Worm (Caenorhabditis elegans) whole organism, young adult: Measurements from ENCODE around the gene C25H3.17.

Experiments used
- B0019.2 ChIP-seq: fragments of 200-800 bp; sonication (Bioruptor generic); conservative IDR thresholded peaks from 2 replicates; pipeline ENCODE4 v1.3.6; 2022; ENCODE audit warnings: missing genetic modification reagents, missing genetic modification characterization, missing compliant biosample characterization
- F10E7.11 ChIP-seq: sonication (generic microtip); optimal IDR thresholded peaks from 2 replicates; lab custom pipeline; 2017; ENCODE audit warnings: mild to moderate bottlenecking, missing genetic modification characterization, moderate library complexity, missing compliant biosample characterization
- F37B4.10 ChIP-seq: fragments of 200-800 bp; sonication (Bioruptor generic); IDR thresholded peaks from 2 replicates; pipeline ENCODE4 v1.3.6; 2022; ENCODE audit warnings: missing genetic modification characterization, missing compliant biosample characterization
- F39B2.1 ChIP-seq: fragments of 200-800 bp; sonication (Bioruptor generic); IDR thresholded peaks from 2 replicates; pipeline ENCODE4 v1.3.6; 2022; ENCODE audit warnings: missing genetic modification reagents, missing genetic modification characterization, missing compliant biosample characterization
- F49E8.2 ChIP-seq: sonication (generic microtip); optimal IDR thresholded peaks from 3 replicates; lab custom pipeline; 2017; ENCODE audit warnings: missing genetic modification characterization, mild to moderate bottlenecking, missing compliant biosample characterization, antibody characterized with exemption, moderate library complexity; ENCODE audit not compliant: insufficient read depth
- F55B11.4 ChIP-seq: sonication (generic microtip); optimal IDR thresholded peaks from 2 replicates; lab custom pipeline; 2016; ENCODE audit warnings: missing compliant biosample characterization, missing genetic modification characterization, borderline replicate concordance; ENCODE audit not compliant: insufficient read depth
- F57A8.1 ChIP-seq: fragments of 200-800 bp; sonication (Bioruptor generic); optimal IDR thresholded peaks from 2 replicates; lab custom pipeline; 2018; ENCODE audit warnings: mild to moderate bottlenecking, missing genetic modification characterization, moderate library complexity, missing compliant biosample characterization
- K11D2.4 ChIP-seq: fragments of 200-800 bp; sonication (Bioruptor generic); IDR thresholded peaks from 2 replicates; pipeline ENCODE4 v1.3.6; 2022; ENCODE audit warnings: missing genetic modification reagents, missing genetic modification characterization, missing compliant biosample characterization
- Y53F4B.3 ChIP-seq: fragments of 200-800 bp; sonication (Bioruptor generic); IDR thresholded peaks from 2 replicates; pipeline ENCODE4 v1.3.6; 2022; ENCODE audit warnings: missing genetic modification reagents, missing genetic modification characterization, missing compliant biosample characterization
- ZK185.1 ChIP-seq: sonication (generic microtip); optimal IDR thresholded peaks from 2 replicates; lab custom pipeline; 2016; ENCODE audit warnings: mild to moderate bottlenecking, missing genetic modification characterization, missing compliant biosample characterization; ENCODE audit not compliant: poor library complexity, severe bottlenecking
- akir-1 ChIP-seq: fragments of 200-800 bp; sonication (Bioruptor generic); optimal IDR thresholded peaks from 2 replicates; lab custom pipeline; 2018; ENCODE audit warnings: mild to moderate bottlenecking, missing genetic modification characterization, moderate library complexity, missing compliant biosample characterization
- atf-7 ChIP-seq: sonication (generic microtip); optimal IDR thresholded peaks from 2 replicates; lab custom pipeline; 2017; ENCODE audit warnings: mild to moderate bottlenecking, missing genetic modification characterization, missing compliant biosample characterization
- athp-1 ChIP-seq: sonication (generic microtip); optimal IDR thresholded peaks from 2 replicates; lab custom pipeline; 2017; ENCODE audit warnings: mild to moderate bottlenecking, missing genetic modification characterization, missing compliant biosample characterization
- attf-6 ChIP-seq: fragments of 200-800 bp; sonication (Bioruptor generic); IDR thresholded peaks from 2 replicates; pipeline ENCODE4 v1.3.6; 2022; ENCODE audit warnings: missing genetic modification reagents, missing genetic modification characterization, missing compliant biosample characterization
- bed-2 ChIP-seq: fragments of 200-800 bp; sonication (Bioruptor generic); IDR thresholded peaks from 2 replicates; pipeline ENCODE4 v1.3.6; 2022; ENCODE audit warnings: missing genetic modification reagents, missing genetic modification characterization, missing compliant biosample characterization
- cebp-2 ChIP-seq: fragments of 200-800 bp; sonication (Bioruptor generic); IDR thresholded peaks from 2 replicates; pipeline ENCODE4 v1.3.6; 2022; ENCODE audit warnings: missing genetic modification characterization, missing compliant biosample characterization
- ceh-27 ChIP-seq: fragments of 200-800 bp; sonication (Bioruptor generic); optimal IDR thresholded peaks from 2 replicates; lab custom pipeline; 2018; ENCODE audit warnings: mild to moderate bottlenecking, missing genetic modification characterization, moderate library complexity, missing compliant biosample characterization
- ceh-40 ChIP-seq: fragments of 200-800 bp; sonication (Bioruptor generic); IDR thresholded peaks from 2 replicates; pipeline ENCODE4 v1.3.6; 2022; ENCODE audit warnings: missing genetic modification characterization, missing compliant biosample characterization
- ceh-79 ChIP-seq: sonication (generic microtip); optimal IDR thresholded peaks from 2 replicates; lab custom pipeline; 2017; ENCODE audit warnings: mild to moderate bottlenecking, missing genetic modification characterization, missing compliant biosample characterization
- ceh-91 ChIP-seq: fragments of 200-800 bp; sonication (Bioruptor generic); IDR thresholded peaks from 2 replicates; pipeline ENCODE4 v1.3.6; 2022; ENCODE audit warnings: missing genetic modification reagents, missing genetic modification characterization, missing compliant biosample characterization
- die-1 ChIP-seq: sonication (generic microtip); optimal IDR thresholded peaks from 2 replicates; lab custom pipeline; 2016; ENCODE audit warnings: missing genotype, mild to moderate bottlenecking, missing genetic modification characterization, missing compliant biosample characterization
- dox-1 ChIP-seq: fragments of 200-800 bp; sonication (Bioruptor generic); IDR thresholded peaks from 2 replicates; pipeline ENCODE4 v1.3.6; 2022; ENCODE audit warnings: missing genetic modification reagents, missing genetic modification characterization, missing compliant biosample characterization
- dpl-1 ChIP-seq: fragments of 150-350 bp; optimal IDR thresholded peaks from 2 replicates; lab custom pipeline; 2014; ENCODE audit warnings: missing biosample characterization, missing genetic modification reagents, missing genetic modification characterization
- egl-18 ChIP-seq: fragments of 200-800 bp; sonication (Bioruptor generic); IDR thresholded peaks from 2 replicates; pipeline ENCODE4 v1.3.6; 2022; ENCODE audit warnings: missing genetic modification reagents, missing genetic modification characterization, missing compliant biosample characterization
- ekl-4 ChIP-seq: fragments of 200-800 bp; sonication (Bioruptor generic); IDR thresholded peaks from 2 replicates; pipeline ENCODE4 v1.3.6; 2022; ENCODE audit warnings: missing genetic modification reagents, missing genetic modification characterization, missing compliant biosample characterization
- fkh-3 ChIP-seq: sonication (generic microtip); optimal IDR thresholded peaks from 2 replicates; lab custom pipeline; 2016; ENCODE audit warnings: mild to moderate bottlenecking, missing genetic modification characterization, missing compliant biosample characterization
- him-1 ChIP-seq: sonication (generic microtip); optimal IDR thresholded peaks from 2 replicates; lab custom pipeline; 2016; ENCODE audit warnings: missing genotype, missing genetic modification reagents, missing genetic modification characterization, missing compliant biosample characterization
- hlh-12 ChIP-seq: sonication (generic microtip); optimal IDR thresholded peaks from 2 replicates; lab custom pipeline; 2016; ENCODE audit warnings: missing genetic modification characterization, missing compliant biosample characterization
- let-607 ChIP-seq, 2 experiments: fragments of 200-800 bp in 1 of 2; sonication (Bioruptor generic) in 1 of 2; sonication (generic microtip) in 1 of 2; optimal IDR thresholded peaks; 2 replicates each; lab custom pipeline; 2016 to 2018; ENCODE audit warnings: mild to moderate bottlenecking in 2 of 2, missing compliant biosample characterization in 2 of 2, missing genetic modification characterization in 2 of 2, moderate library complexity in 2 of 2, missing genotype in 1 of 2
- lin-26 ChIP-seq: fragments of 200-800 bp; sonication (Bioruptor generic); IDR thresholded peaks from 2 replicates; pipeline ENCODE4 v1.3.6; 2022; ENCODE audit warnings: missing genetic modification reagents, missing genetic modification characterization, missing compliant biosample characterization
- lin-35 ChIP-seq, 3 experiments: fragments of 150-350 bp in 2 of 3; sonication (generic microtip) in 1 of 3; optimal IDR thresholded peaks; 2 replicates each; lab custom pipeline; 2014 to 2018; ENCODE audit warnings: missing biosample characterization in 3 of 3, missing genetic modification characterization in 3 of 3, missing genetic modification reagents in 3 of 3
- lin-40 ChIP-seq: sonication (generic microtip); optimal IDR thresholded peaks from 2 replicates; lab custom pipeline; 2016; ENCODE audit warnings: missing genetic modification characterization, mild to moderate bottlenecking, missing compliant biosample characterization, missing genotype, missing genetic modification reagents
- lsl-1 ChIP-seq: fragments of 200-800 bp; sonication (Bioruptor generic); optimal IDR thresholded peaks from 2 replicates; lab custom pipeline; 2018; ENCODE audit warnings: mild to moderate bottlenecking, missing genetic modification characterization, moderate library complexity, missing compliant biosample characterization
- madf-3 ChIP-seq: fragments of 200-800 bp; sonication (Bioruptor generic); IDR thresholded peaks from 2 replicates; pipeline ENCODE4 v1.3.6; 2022; ENCODE audit warnings: missing genetic modification reagents, missing genetic modification characterization, missing compliant biosample characterization
- madf-6 ChIP-seq: fragments of 200-800 bp; sonication (Bioruptor generic); IDR thresholded peaks from 2 replicates; pipeline ENCODE4 v1.3.6; 2022; ENCODE audit warnings: missing genetic modification reagents, missing genetic modification characterization, missing compliant biosample characterization
- madf-8 ChIP-seq: fragments of 200-800 bp; sonication (Bioruptor generic); conservative IDR thresholded peaks from 2 replicates; pipeline ENCODE4 v1.3.6; 2022; ENCODE audit warnings: missing genetic modification reagents, missing genetic modification characterization, missing compliant biosample characterization
- nfya-1 ChIP-seq: sonication (generic microtip); optimal IDR thresholded peaks from 2 replicates; lab custom pipeline; 2017; ENCODE audit warnings: antibody characterized with exemption, missing compliant biosample characterization, missing genetic modification characterization, borderline replicate concordance; ENCODE audit not compliant: insufficient read depth
- nhr-27 ChIP-seq: fragments of 200-800 bp; sonication (Bioruptor generic); optimal IDR thresholded peaks from 2 replicates; lab custom pipeline; 2018; ENCODE audit warnings: mild to moderate bottlenecking, missing genetic modification characterization, moderate library complexity, missing compliant biosample characterization
- repo-1 ChIP-seq: sonication (generic microtip); optimal IDR thresholded peaks from 2 replicates; lab custom pipeline; 2017; ENCODE audit warnings: mild to moderate bottlenecking, missing genetic modification characterization, missing compliant biosample characterization
- sdz-38 ChIP-seq: sonication (generic microtip); optimal IDR thresholded peaks from 2 replicates; lab custom pipeline; 2016; ENCODE audit warnings: missing genotype, missing genetic modification characterization, missing compliant biosample characterization
- snpc-4 ChIP-seq, 5 experiments: fragments of 150-350 bp in 1 of 5; sonication (generic microtip) in 4 of 5; optimal IDR thresholded peaks; 2 replicates each; lab custom pipeline; 2014 to 2018; ENCODE audit warnings: missing genetic modification characterization in 5 of 5, missing biosample characterization in 3 of 5, antibody characterized with exemption in 2 of 5, mild to moderate bottlenecking in 2 of 5, missing compliant biosample characterization in 2 of 5, missing genotype in 2 of 5, moderate library complexity in 2 of 5, missing genetic modification reagents in 1 of 5
- tbp1 ChIP-seq: fragments of 200-800 bp; sonication (Bioruptor generic); optimal IDR thresholded peaks from 2 replicates; lab custom pipeline; 2018; ENCODE audit warnings: mild to moderate bottlenecking, missing genetic modification characterization, missing compliant biosample characterization
- zfh-2 ChIP-seq: fragments of 200-800 bp; sonication (Bioruptor generic); conservative IDR thresholded peaks from 2 replicates; pipeline ENCODE4 v1.3.6; 2022; ENCODE audit warnings: missing genetic modification reagents, missing genetic modification characterization, missing compliant biosample characterization
- zim-3 ChIP-seq: sonication (generic microtip); optimal IDR thresholded peaks from 2 replicates; lab custom pipeline; 2017; ENCODE audit warnings: mild to moderate bottlenecking, missing genetic modification characterization, moderate library complexity, missing compliant biosample characterization

C25H3.17 gene

ce11 chrII:5661735-5662177 lies 7.7 kb downstream of the C25H3.17 start (continued):
- TF ChIP-seq lin-26 (GFP tag; lab: Robert Waterston, UW) (peak; percentile 85), ekl-4 (peak; percentile 98), nhr-27 (tag; lab: Kevin White, UChicago) (peak; percentile 98), dox-1 (peak; percentile 87; the same call in 1 of the 2 replicates), egl-18 (peak; percentile 93), lin-40 (tag; lab: Kevin White, UChicago) (peak; percentile 88), dpl-1 (GFP tag; lab: Kevin White, UChicago) (no peak), zfh-2 (GFP tag; lab: Robert Waterston, UW) (peak; percentile 98), athp-1 (tag; lab: Kevin White, UChicago) (peak; percentile 99), attf-6 (GFP tag; lab: Robert Waterston, UW) (peak; percentile 92), let-607 (tag; optimal IDR thresholded peaks at IDR 0.05; lab: Kevin White, UChicago) (peak; percentile 82 to 88), madf-3 (GFP tag; lab: Robert Waterston, UW) (peak; percentile 97), ceh-27 (GFP tag; lab: Kevin White, UChicago) (peak; percentile 88), hlh-12 (tag; lab: Kevin White, UChicago) (no peak), lsl-1 (GFP tag; lab: Kevin White, UChicago) (no peak), akir-1 (GFP tag; lab: Kevin White, UChicago) (peak; percentile 78), nfya-1 (tag; lab: Kevin White, UChicago) (no peak), sdz-38 (tag; lab: Kevin White, UChicago) (no peak), bed-2 (GFP tag; lab: Robert Waterston, UW) (peak; percentile 72; the same call in 1 of the 2 replicates), ceh-79 (tag; lab: Kevin White, UChicago) (peak; percentile 99), madf-6 (peak; percentile 91), atf-7 (tag; lab: Kevin White, UChicago) (peak; percentile 97), ZK185.1 (peak; percentile 74), Y53F4B.3 (GFP tag; lab: Robert Waterston, UW) (peak; percentile 31; the same call in 1 of the 2 replicates), ceh-91 (peak; percentile 73), F49E8.2 (peak; percentile 33), B0019.2 (GFP tag; lab: Robert Waterston, UW) (peak; percentile 67), F39B2.1 (GFP tag; lab: Robert Waterston, UW) (peak; percentile 90), cebp-2 (GFP tag; lab: Robert Waterston, UW) (peak; percentile 100), zim-3 (tag; lab: Kevin White, UChicago) (peak; percentile 99)

ce11 chrII:5660736-5661734 lies 8.4 kb downstream of the C25H3.17 start, which contains the start of the genes ift-43 and mdt-26:
ift-43 (minus strand) TSS chrII:5660786.
mdt-26 (plus strand) TSS chrII:5661181.
- peak; percentile 65 for TF ChIP-seq repo-1
- peak; percentile 76 for TF ChIP-seq tbp1 (GFP tag; lab: Kevin White, UChicago)
- peak; percentile 80 for TF ChIP-seq F57A8.1 (GFP tag; lab: Kevin White, UChicago)
- TF ChIP-seq ZK185.1 = peak; percentile 57
- peak; percentile 91 for TF ChIP-seq K11D2.4 (GFP tag; lab: Robert Waterston, UW)
- peak in 2 of 3 experiments; percentile 0 to 60 for TF ChIP-seq lin-35 (GFP tag; optimal IDR thresholded peaks at IDR 0.05; lab: Kevin White, UChicago)
- TF ChIP-seq lsl-1 (GFP tag; lab: Kevin White, UChicago) = peak; percentile 64
- TF ChIP-seq fkh-3 (tag; lab: Kevin White, UChicago) = no peak
- no peak for TF ChIP-seq B0019.2 (GFP tag; lab: Robert Waterston, UW)
- TF ChIP-seq die-1 (tag; lab: Kevin White, UChicago) = no peak
- no peak for TF ChIP-seq F37B4.10 (GFP tag; lab: Robert Waterston, UW)
- TF ChIP-seq F10E7.11 (tag; lab: Kevin White, UChicago) = no peak
- peak; percentile 10 for TF ChIP-seq madf-8 (GFP tag; lab: Robert Waterston, UW)
- peak; percentile 59 for TF ChIP-seq snpc-4 (GFP tag; optimal IDR thresholded peaks at IDR 0.05; lab: Kevin White, UChicago)
- peak in 2 of 4 experiments; percentile 31 to 49 for TF ChIP-seq snpc-4 (tag; optimal IDR thresholded peaks at IDR 0.05; lab: Kevin White, UChicago)
- peak; percentile 27 for TF ChIP-seq him-1
- no peak for TF ChIP-seq F55B11.4
- TF ChIP-seq ceh-40 (GFP tag; lab: Robert Waterston, UW) = peak; percentile 83; the same call in 1 of the 2 replicates
